Worm (Caenorhabditis elegans) whole organism, young adult: Measurements from ENCODE around the gene oac-37.

ENCODE experiments used
- F10E7.11 ChIP-seq: sonication (generic microtip); optimal IDR thresholded peaks from 2 replicates; lab custom pipeline; 2017; ENCODE audit warnings: mild to moderate bottlenecking, missing genetic modification characterization, moderate library complexity, missing compliant biosample characterization
- Y67H2A.10 ChIP-seq: fragments of 200-800 bp; sonication (Bioruptor generic); conservative IDR thresholded peaks from 2 replicates; pipeline ENCODE4 v1.3.6; 2022; ENCODE audit warnings: missing genetic modification reagents, missing genetic modification characterization, missing compliant biosample characterization
- ama-1 ChIP-seq, 3 experiments: fragments of 150-350 bp in 1 of 3; sonication (generic microtip) in 2 of 3; optimal IDR thresholded peaks; 2 replicates each; lab custom pipeline; 2014 to 2018; ENCODE audit warnings: missing biosample characterization in 2 of 3, missing genetic modification characterization in 2 of 3, missing genetic modification reagents in 2 of 3

- TF ChIP-seq F10E7.11 (no peak), ama-1 (optimal IDR thresholded peaks at IDR 0.05; lab: Kevin White, UChicago) (no peak), ama-1 (GFP tag; optimal IDR thresholded peaks at IDR 0.05; lab: Kevin White, UChicago) (no peak), Y67H2A.10 (GFP tag; lab: Robert Waterston, UW) (no peak)
These were observed 48.6 kb downstream of the oac-37 start for ce11 chrIV:14194317-14194716.
